Worm (Caenorhabditis elegans) whole organism, L2 larva: ENCODE results near the gene hacl-1.

Experiments
- aly-2 ChIP-seq: fragments of 150-350 bp; optimal IDR thresholded peaks from 2 replicates; lab custom pipeline; 2014; ENCODE audit warnings: missing biosample characterization, missing genetic modification characterization
- blmp-1 ChIP-seq: sonication (generic microtip); optimal IDR thresholded peaks from 2 replicates; lab custom pipeline; 2017; ENCODE audit warnings: missing genetic modification characterization, mild to moderate bottlenecking, missing compliant biosample characterization, antibody characterized with exemption, moderate library complexity; ENCODE audit not compliant: insufficient read depth
- crh-2 ChIP-seq: sonication (generic microtip); optimal IDR thresholded peaks from 2 replicates; lab custom pipeline; 2017; ENCODE audit warnings: missing biosample characterization, missing genetic modification characterization
- egl-27 ChIP-seq: sonication (generic microtip); optimal IDR thresholded peaks from 3 replicates; lab custom pipeline; 2017; ENCODE audit warnings: missing biosample characterization, missing genetic modification reagents, missing genetic modification characterization
- elt-1 ChIP-seq: fragments of 150-350 bp; optimal IDR thresholded peaks from 2 replicates; lab custom pipeline; 2014; ENCODE audit warnings: missing biosample characterization, missing genetic modification characterization
- fos-1 ChIP-seq: fragments of 150-350 bp; optimal IDR thresholded peaks from 2 replicates; lab custom pipeline; 2014; ENCODE audit warnings: missing biosample characterization, missing genetic modification characterization
- lin-11 ChIP-seq: fragments of 150-350 bp; sonication (generic microtip); optimal IDR thresholded peaks from 2 replicates; lab custom pipeline; 2014; ENCODE audit warnings: missing biosample characterization, missing genetic modification characterization, inconsistent platforms, mixed read lengths
- nhr-10 ChIP-seq: sonication (generic microtip); optimal IDR thresholded peaks from 2 replicates; lab custom pipeline; 2017; ENCODE audit warnings: missing biosample characterization, missing genetic modification characterization
- sma-3 ChIP-seq: sonication (generic microtip); optimal IDR thresholded peaks from 2 replicates; lab custom pipeline; 2016; ENCODE audit warnings: missing genetic modification reagents, missing genetic modification characterization, missing compliant biosample characterization
- unc-62 ChIP-seq: fragments of 150-350 bp; optimal IDR thresholded peaks from 2 replicates; lab custom pipeline; 2014; ENCODE audit warnings: missing biosample characterization, missing genetic modification reagents, missing genetic modification characterization

- TF ChIP-seq unc-62 = no peak
- TF ChIP-seq crh-2 (tag; lab: Kevin White, UChicago) = no peak
- no peak for TF ChIP-seq blmp-1 (tag; lab: Kevin White, UChicago)
- TF ChIP-seq aly-2 = no peak
- TF ChIP-seq fos-1 (tag; lab: Kevin White, UChicago) = no peak
- no peak for TF ChIP-seq elt-1 (tag; lab: Kevin White, UChicago)
- no peak for TF ChIP-seq nhr-10 (tag; lab: Kevin White, UChicago)
- no peak for TF ChIP-seq sma-3 (GFP tag; lab: Kevin White, UChicago)
- TF ChIP-seq egl-27 (tag; lab: Kevin White, UChicago) = no peak
- no peak for TF ChIP-seq lin-11 (tag; lab: Kevin White, UChicago)
Observed at ce11 chrII:11444973-11445372, 47.8 kb downstream of the hacl-1 start, which contains the start of gene W02B12.13.
